Fruit fly (Drosophila melanogaster) whole organism, embryonic: Measurements from ENCODE around the gene mRpL17.

Experiments used
- B-H1 ChIP-seq: fragments of 200-800 bp; sonication (Bioruptor generic); IDR thresholded peaks from 3 replicates; pipeline ENCODE4 v1.3.6; 2022; ENCODE audit warnings: missing biosample characterization, missing genetic modification characterization
- Bdp1 ChIP-seq: fragments of 200-800 bp; sonication (Bioruptor generic); optimal IDR thresholded peaks from 3 replicates; lab custom pipeline; 2016; ENCODE audit warnings: missing biosample characterization, missing genetic modification characterization
- BtbVII ChIP-seq: fragments of 200-800 bp; sonication (Bioruptor generic); optimal IDR thresholded peaks from 3 replicates; lab custom pipeline; 2017; ENCODE audit warnings: missing biosample characterization, mild to moderate bottlenecking, missing genetic modification characterization
- CG10543 ChIP-seq: fragments of 200-800 bp; sonication (Bioruptor generic); optimal IDR thresholded peaks from 3 replicates; lab custom pipeline; 2017; ENCODE audit warnings: missing biosample characterization, mild to moderate bottlenecking, missing genetic modification characterization, moderate library complexity
- CG10959 ChIP-seq: fragments of 200-800 bp; sonication (Bioruptor generic); IDR thresholded peaks from 2 replicates; pipeline ENCODE4 v1.3.6; 2022; ENCODE audit warnings: missing biosample characterization, missing genetic modification characterization
- CG11247 ChIP-seq: fragments of 200-800 bp; sonication (Bioruptor generic); IDR thresholded peaks from 2 replicates; pipeline ENCODE4 v1.3.6; 2022; ENCODE audit warnings: missing biosample characterization, missing genetic modification characterization
- CG12769 ChIP-seq: fragments of 200-800 bp; sonication (Bioruptor generic); optimal IDR thresholded peaks from 2 replicates; lab custom pipeline; 2019; ENCODE audit warnings: missing biosample characterization, mild to moderate bottlenecking, missing genetic modification characterization, moderate library complexity
- CG13123 ChIP-seq: fragments of 200-800 bp; sonication (Bioruptor generic); optimal IDR thresholded peaks from 2 replicates; lab custom pipeline; 2016; ENCODE audit warnings: missing biosample characterization, missing genetic modification characterization
- CG17186 ChIP-seq: fragments of 200-800 bp; sonication (Bioruptor generic); optimal IDR thresholded peaks from 3 replicates; lab custom pipeline; 2017; ENCODE audit warnings: missing biosample characterization, missing genetic modification reagents, missing genetic modification characterization
- CG31365 ChIP-seq: fragments of 200-800 bp; sonication (Bioruptor generic); optimal IDR thresholded peaks from 2 replicates; lab custom pipeline; 2018; ENCODE audit warnings: missing biosample characterization, mild to moderate bottlenecking, missing genetic modification characterization
- CG33213 ChIP-seq: fragments of 200-800 bp; sonication (Bioruptor generic); optimal IDR thresholded peaks from 3 replicates; lab custom pipeline; 2016; ENCODE audit warnings: missing biosample characterization, missing genetic modification characterization
- CG3847 ChIP-seq: fragments of 200-800 bp; sonication (Bioruptor generic); IDR thresholded peaks from 2 replicates; pipeline ENCODE4 v1.3.6; 2022; ENCODE audit warnings: missing biosample characterization, missing genetic modification characterization
- CG4328 ChIP-seq: fragments of 200-800 bp; sonication (Bioruptor generic); optimal IDR thresholded peaks from 3 replicates; lab custom pipeline; 2017; ENCODE audit warnings: missing biosample characterization, missing genetic modification reagents, missing genetic modification characterization
- CG7745 ChIP-seq: fragments of 200-800 bp; sonication (Bioruptor generic); optimal IDR thresholded peaks from 2 replicates; lab custom pipeline; 2018; ENCODE audit warnings: missing biosample characterization, mild to moderate bottlenecking, missing genetic modification characterization, moderate library complexity
- CG7963 ChIP-seq: fragments of 200-800 bp; sonication (Bioruptor generic); IDR thresholded peaks from 3 replicates; pipeline ENCODE4 v1.3.6; 2022; ENCODE audit warnings: missing biosample characterization, missing genetic modification characterization; ENCODE audit not compliant: partially characterized antibody
- CG7987 ChIP-seq: fragments of 200-800 bp; sonication (Bioruptor generic); optimal IDR thresholded peaks from 2 replicates; lab custom pipeline; 2018; ENCODE audit warnings: missing biosample characterization, mild to moderate bottlenecking, missing genetic modification characterization, moderate library complexity
- CG8924 ChIP-seq: fragments of 200-800 bp; optimal IDR thresholded peaks from 3 replicates; lab custom pipeline; 2019; ENCODE audit warnings: missing biosample characterization, mild to moderate bottlenecking, missing genetic modification characterization, moderate library complexity
- CG9437 ChIP-seq: fragments of 200-800 bp; sonication (Bioruptor generic); optimal IDR thresholded peaks from 2 replicates; lab custom pipeline; 2018; ENCODE audit warnings: missing biosample characterization, mild to moderate bottlenecking, missing genetic modification characterization
- CG9727 ChIP-seq: fragments of 200-800 bp; sonication (Bioruptor generic); optimal IDR thresholded peaks from 3 replicates; lab custom pipeline; 2017; ENCODE audit warnings: missing biosample characterization, mild to moderate bottlenecking, missing genetic modification characterization
- D ChIP-seq, 2 experiments: fragments of 200-800 bp in 1 of 2; fragments of >200 bp in 1 of 2; sonication (Bioruptor generic) in 1 of 2; optimal IDR thresholded peaks; 2 replicates in 1 of 2; 3 replicates in 1 of 2; lab custom pipeline; 2017; ENCODE audit warnings: mild to moderate bottlenecking in 1 of 2, missing biosample characterization in 1 of 2, missing genetic modification characterization in 1 of 2, missing genetic modification reagents in 1 of 2
- Jarid2 ChIP-seq: fragments of 200-800 bp; sonication (Bioruptor generic); optimal IDR thresholded peaks from 3 replicates; lab custom pipeline; 2017; ENCODE audit warnings: mild to moderate bottlenecking, missing biosample characterization, missing genetic modification reagents, missing genetic modification characterization
- Mad ChIP-seq: fragments of 200-800 bp; sonication (Bioruptor generic); optimal IDR thresholded peaks from 2 replicates; lab custom pipeline; 2016; ENCODE audit warnings: missing biosample characterization, missing genetic modification characterization
- Med ChIP-seq: fragments of 200-800 bp; sonication (Bioruptor generic); peaks from one replicate; lab custom pipeline; 2016; ENCODE audit warnings: missing biosample characterization, missing genetic modification characterization, mild to moderate bottlenecking, inconsistent platforms, moderate library complexity
- Side ChIP-seq: fragments of 200-800 bp; sonication (Bioruptor generic); optimal IDR thresholded peaks from 2 replicates; lab custom pipeline; 2016; ENCODE audit warnings: missing biosample characterization, missing genetic modification characterization
- Sox100B ChIP-seq: fragments of 200-800 bp; sonication (Bioruptor generic); optimal IDR thresholded peaks from 3 replicates; lab custom pipeline; 2018; ENCODE audit warnings: missing biosample characterization, mild to moderate bottlenecking, missing genetic modification characterization
- Stat92E ChIP-seq, 3 experiments: fragments of >200 bp in 2 of 3; fragments of 200-800 bp in 1 of 3; sonication (Bioruptor generic) in 1 of 3; optimal IDR thresholded peaks; 2 replicates each; lab custom pipeline; 2017 to 2019; ENCODE audit warnings: missing biosample characterization in 3 of 3, missing genetic modification characterization in 3 of 3, mild to moderate bottlenecking in 1 of 3, moderate library complexity in 1 of 3
- Taf1 ChIP-seq: fragments of 200-800 bp; sonication (Bioruptor generic); IDR thresholded peaks from 2 replicates; pipeline ENCODE4 v1.3.6; 2022; ENCODE audit warnings: missing biosample characterization, missing genetic modification characterization
- bigmax ChIP-seq: fragments of 200-800 bp; sonication (Bioruptor generic); optimal IDR thresholded peaks from 2 replicates; lab custom pipeline; 2018; ENCODE audit warnings: missing biosample characterization, mild to moderate bottlenecking, missing genetic modification characterization
- br ChIP-seq: fragments of >200 bp; optimal IDR thresholded peaks from 2 replicates; lab custom pipeline; 2017
- crc ChIP-seq: fragments of 200-800 bp; sonication (Bioruptor generic); optimal IDR thresholded peaks from 2 replicates; lab custom pipeline; 2016; ENCODE audit warnings: missing biosample characterization, missing genetic modification characterization
- dysf ChIP-seq: fragments of 200-800 bp; sonication (Bioruptor generic); IDR thresholded peaks from 3 replicates; pipeline ENCODE4 v1.3.6; 2022; ENCODE audit warnings: missing biosample characterization, missing genetic modification characterization
- exex ChIP-seq: fragments of 200-800 bp; sonication (Bioruptor generic); optimal IDR thresholded peaks from 4 replicates; lab custom pipeline; 2018; ENCODE audit warnings: missing biosample characterization, mild to moderate bottlenecking, missing genetic modification characterization, moderate library complexity
- gsb ChIP-seq: fragments of 200-800 bp; sonication (Bioruptor generic); IDR thresholded peaks from 2 replicates; pipeline ENCODE4 v1.3.6; 2022; ENCODE audit warnings: missing biosample characterization, missing genetic modification characterization
- jigr1 ChIP-seq: fragments of 200-800 bp; sonication (Bioruptor generic); IDR thresholded peaks from 3 replicates; pipeline ENCODE4 v1.3.6; 2022; ENCODE audit warnings: missing biosample characterization, missing genetic modification characterization
- lbe ChIP-seq: fragments of 200-800 bp; sonication (Bioruptor generic); optimal IDR thresholded peaks from 2 replicates; lab custom pipeline; 2016; ENCODE audit warnings: missing biosample characterization, mild to moderate bottlenecking, missing genetic modification characterization
- lilli ChIP-seq: fragments of 200-800 bp; sonication (Bioruptor generic); optimal IDR thresholded peaks from 3 replicates; lab custom pipeline; 2016; ENCODE audit warnings: missing biosample characterization, missing genetic modification characterization
- lmd ChIP-seq: fragments of 200-800 bp; sonication (Bioruptor generic); IDR thresholded peaks from 2 replicates; pipeline ENCODE4 v1.3.6; 2022; ENCODE audit warnings: missing biosample characterization, missing genetic modification characterization
- mld ChIP-seq: fragments of 200-800 bp; sonication (Bioruptor generic); IDR thresholded peaks from 3 replicates; pipeline ENCODE4 v1.3.6; 2022; ENCODE audit warnings: missing biosample characterization, missing genetic modification characterization; ENCODE audit not compliant: partially characterized antibody
- nau ChIP-seq: fragments of 200-800 bp; sonication (Bioruptor generic); optimal IDR thresholded peaks from 3 replicates; lab custom pipeline; 2017; ENCODE audit warnings: missing biosample characterization, mild to moderate bottlenecking, missing genetic modification characterization, missing genetic modification reagents
- oc ChIP-seq: fragments of 200-800 bp; sonication (Bioruptor generic); optimal IDR thresholded peaks from 2 replicates; lab custom pipeline; 2018; ENCODE audit warnings: missing biosample characterization, mild to moderate bottlenecking, missing genetic modification characterization, moderate library complexity
- p53 ChIP-seq: fragments of 200-800 bp; sonication (Bioruptor generic); optimal IDR thresholded peaks from 2 replicates; lab custom pipeline; 2016; ENCODE audit warnings: missing biosample characterization, missing genetic modification characterization
- pho ChIP-seq: fragments of 200-800 bp; sonication (Bioruptor generic); optimal IDR thresholded peaks from 2 replicates; lab custom pipeline; 2016; ENCODE audit warnings: missing biosample characterization, missing genetic modification characterization
- pzg ChIP-seq: fragments of 200-800 bp; sonication (Bioruptor generic); optimal IDR thresholded peaks from 3 replicates; lab custom pipeline; 2018; ENCODE audit warnings: missing biosample characterization, mild to moderate bottlenecking, missing genetic modification characterization, moderate library complexity
- rib ChIP-seq: fragments of 200-800 bp; sonication (Bioruptor generic); IDR thresholded peaks from 2 replicates; pipeline ENCODE4 v1.3.6; 2022; ENCODE audit warnings: missing biosample characterization, missing genetic modification characterization
- tin ChIP-seq: fragments of 200-800 bp; sonication (Bioruptor generic); optimal IDR thresholded peaks from 3 replicates; lab custom pipeline; 2016; ENCODE audit warnings: missing biosample characterization, missing genetic modification characterization
- ttk ChIP-seq: fragments of 200-800 bp; sonication (Bioruptor generic); IDR thresholded peaks from 2 replicates; pipeline ENCODE4 v2.1.2; 2022; ENCODE audit warnings: missing biosample characterization, missing genetic modification characterization
- vnd ChIP-seq: fragments of 200-800 bp; sonication (Bioruptor generic); IDR thresholded peaks from 3 replicates; pipeline ENCODE4 v1.3.6; 2022; ENCODE audit warnings: missing biosample characterization, missing genetic modification characterization; ENCODE audit not compliant: partially characterized antibody
- zen ChIP-seq: fragments of 200-800 bp; sonication (Bioruptor generic); optimal IDR thresholded peaks from 3 replicates; lab custom pipeline; 2018; ENCODE audit warnings: missing biosample characterization, mild to moderate bottlenecking, missing genetic modification characterization, moderate library complexity

mRpL17 gene

DNA sequence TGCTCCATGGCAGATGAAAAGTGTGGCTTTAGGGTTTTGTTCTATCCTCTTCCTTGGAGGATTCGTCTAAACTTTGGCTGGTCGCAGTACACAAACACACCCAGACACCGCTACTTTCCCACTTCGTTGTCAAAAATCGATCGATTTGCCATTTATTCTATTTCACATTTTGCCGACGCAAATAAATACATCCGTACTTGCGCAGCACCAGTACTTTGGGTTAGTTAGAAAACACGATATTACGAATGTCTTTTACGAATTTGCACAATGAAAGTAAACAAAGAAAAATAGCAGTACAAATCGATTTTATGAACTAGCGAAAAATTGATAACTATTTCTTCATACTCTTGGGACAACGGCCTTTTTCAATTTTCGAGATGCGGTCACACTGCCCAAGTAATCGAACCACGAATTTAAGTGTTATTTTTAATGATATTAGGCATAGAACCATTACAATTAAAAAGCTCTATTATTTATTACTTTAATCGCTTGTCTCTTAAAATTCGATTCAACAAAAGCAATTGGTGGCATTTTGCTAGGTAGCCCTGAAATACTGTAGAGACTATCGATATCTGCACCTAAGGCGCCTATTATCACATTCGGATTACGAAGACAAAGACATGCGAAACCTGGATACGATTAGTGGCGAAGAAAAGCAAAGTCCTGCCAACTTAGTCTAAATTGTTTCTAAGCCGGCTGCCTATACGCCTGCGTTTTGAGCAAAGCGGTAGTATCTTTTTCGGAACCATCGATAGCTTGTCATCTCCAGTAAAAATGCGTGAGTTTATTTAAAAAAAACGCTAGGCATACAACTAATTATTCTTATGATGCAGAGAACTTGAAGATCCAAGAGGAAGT, 6.7 kb upstream of the mRpL17 start, which contains the start of the genes DIP2 and wac (continued):
- TF ChIP-seq CG11247 (GFP tag; lab: Robert Waterston, UW): peak; percentile 80
- peak; percentile 86 for TF ChIP-seq tin (GFP tag; lab: Kevin White, UChicago)
- peak; percentile 76 for TF ChIP-seq p53 (GFP tag; lab: Kevin White, UChicago)
- no peak for TF ChIP-seq jigr1 (GFP tag; lab: Robert Waterston, UW)
- peak; percentile 84 for TF ChIP-seq vnd
- peak; percentile 85 for TF ChIP-seq pho (GFP tag; lab: Kevin White, UChicago)
- TF ChIP-seq CG10543: peak; percentile 78
- peak; percentile 60 for TF ChIP-seq CG13123 (GFP tag; lab: Kevin White, UChicago)
- TF ChIP-seq Med: peak; percentile 98
- peak; percentile 73 for TF ChIP-seq CG7963 (GFP tag; lab: Robert Waterston, UW)
- no peak for TF ChIP-seq CG10959 (GFP tag; lab: Robert Waterston, UW)
- TF ChIP-seq lmd (GFP tag; lab: Robert Waterston, UW): peak; percentile 61; the same call in 1 of the 2 replicates
- peak; percentile 78 for TF ChIP-seq Side (GFP tag; lab: Kevin White, UChicago)
- TF ChIP-seq lilli: peak; percentile 93
- TF ChIP-seq CG7745 (tag; lab: Kevin White, UChicago): no peak
- peak; percentile 69 for TF ChIP-seq Bdp1 (GFP tag; lab: Kevin White, UChicago)
- peak; percentile 57 for TF ChIP-seq zen (tag; lab: Kevin White, UChicago)
- TF ChIP-seq oc (tag; lab: Kevin White, UChicago): peak; percentile 89
- TF ChIP-seq CG4328 (GFP tag; lab: Kevin White, UChicago): peak; percentile 32
- TF ChIP-seq Mad (GFP tag; lab: Kevin White, UChicago): peak; percentile 86
- TF ChIP-seq br (lab: Kevin White, UChicago): no peak
- TF ChIP-seq ttk (GFP tag; lab: Robert Waterston, UW): peak; percentile 60
- TF ChIP-seq bigmax (GFP tag; lab: Kevin White, UChicago): peak; percentile 66
- no peak for TF ChIP-seq Sox100B
- TF ChIP-seq CG17186 (GFP tag; lab: Kevin White, UChicago): peak; percentile 84
- no peak for TF ChIP-seq rib
- TF ChIP-seq D (optimal IDR thresholded peaks at IDR 0.05; lab: Kevin White, UChicago): no peak
- TF ChIP-seq D (GFP tag; optimal IDR thresholded peaks at IDR 0.05; lab: Kevin White, UChicago): peak; percentile 59
- peak; percentile 18 for TF ChIP-seq CG9437 (GFP tag; lab: Kevin White, UChicago)
- TF ChIP-seq CG9727: peak; percentile 56
- TF ChIP-seq CG3847 (GFP tag; lab: Robert Waterston, UW): peak; percentile 77
- TF ChIP-seq dysf (GFP tag; lab: Robert Waterston, UW): peak; percentile 71
- TF ChIP-seq gsb: no peak
- peak; percentile 75 for TF ChIP-seq CG7987 (GFP tag; lab: Kevin White, UChicago)
- peak; percentile 63; the same call in 2 of the 3 replicates for TF ChIP-seq mld (GFP tag; lab: Robert Waterston, UW)
- TF ChIP-seq Stat92E (GFP tag; optimal IDR thresholded peaks at IDR 0.05; lab: Kevin White, UChicago): no peak
- TF ChIP-seq exex (tag; lab: Kevin White, UChicago): no peak
- TF ChIP-seq CG8924 (tag; lab: Kevin White, UChicago): peak; percentile 74
- TF ChIP-seq Jarid2 (GFP tag; lab: Kevin White, UChicago): no peak
- peak; percentile 39 for TF ChIP-seq BtbVII
- TF ChIP-seq CG33213 (GFP tag; lab: Kevin White, UChicago): peak; percentile 91
- TF ChIP-seq Taf1: peak; percentile 20; the same call in 1 of the 2 replicates
- peak; percentile 92 for TF ChIP-seq CG12769 (tag; lab: Kevin White, UChicago)
- no peak for TF ChIP-seq nau (GFP tag; lab: Kevin White, UChicago)
- TF ChIP-seq crc: peak; percentile 67
- TF ChIP-seq CG31365 (tag; lab: Kevin White, UChicago): peak; percentile 53
- TF ChIP-seq B-H1 (GFP tag; lab: Robert Waterston, UW): 0 out of 3 replicates have a peak, but pooled peaks have one; percentile 17
- peak; percentile 69 for TF ChIP-seq lbe (GFP tag; lab: Kevin White, UChicago)
- TF ChIP-seq pzg (GFP tag; lab: Kevin White, UChicago): peak; percentile 93
